Worm (Caenorhabditis elegans) whole organism, L4 larva: ENCODE results near the gene fcmt-1.
A peak's percentile ranks its signal among the peaks of the same experiment; 100 is the strongest.

Source experiments
- F37D6.2 ChIP-seq: sonication (generic microtip); optimal IDR thresholded peaks from 2 replicates; lab custom pipeline; 2016; ENCODE audit warnings: mild to moderate bottlenecking, missing genetic modification characterization, missing compliant biosample characterization
- F49E8.2 ChIP-seq: sonication (generic microtip); optimal IDR thresholded peaks from 2 replicates; lab custom pipeline; 2016; ENCODE audit warnings: missing compliant biosample characterization, mild to moderate bottlenecking, missing genetic modification characterization, borderline replicate concordance
- Y105C5A.15 ChIP-seq: fragments of 200-800 bp; sonication (Bioruptor generic); IDR thresholded peaks from 2 replicates; pipeline ENCODE4 v1.3.6; 2022; ENCODE audit warnings: missing genetic modification characterization, missing compliant biosample characterization
- Y48G9A.11 ChIP-seq: fragments of 200-800 bp; sonication (Bioruptor generic); IDR thresholded peaks from 2 replicates; pipeline ENCODE4 v1.3.6; 2022; ENCODE audit warnings: missing genetic modification reagents, missing genetic modification characterization, missing compliant biosample characterization
- Y5F2A.4 ChIP-seq: fragments of 200-800 bp; sonication (Bioruptor generic); optimal IDR thresholded peaks from 2 replicates; lab custom pipeline; 2018; ENCODE audit warnings: mild to moderate bottlenecking, missing genetic modification characterization, missing compliant biosample characterization
- ZK337.2 ChIP-seq: fragments of 200-800 bp; sonication (Bioruptor generic); IDR thresholded peaks from 2 replicates; pipeline ENCODE4 v1.3.6; 2022; ENCODE audit warnings: missing genetic modification reagents, missing genetic modification characterization, missing compliant biosample characterization
- ZK546.5 ChIP-seq, 2 experiments: sonication (generic microtip); optimal IDR thresholded peaks; 2 replicates each; lab custom pipeline; 2017; ENCODE audit warnings: missing biosample characterization in 2 of 2, missing genetic modification characterization in 2 of 2
- aha-1 ChIP-seq: fragments of 150-350 bp; peaks from one replicate; lab custom pipeline; 2014; ENCODE audit warnings: missing biosample characterization, missing genetic modification characterization
- arid-1 ChIP-seq: fragments of 200-800 bp; sonication (Bioruptor generic); conservative IDR thresholded peaks from 2 replicates; pipeline ENCODE4 v1.3.6; 2022; ENCODE audit warnings: missing genetic modification reagents, missing genetic modification characterization, missing compliant biosample characterization
- ceh-20 ChIP-seq: fragments of 200-800 bp; sonication (Bioruptor generic); IDR thresholded peaks from 2 replicates; pipeline ENCODE4 v1.3.6; 2022; ENCODE audit warnings: missing genetic modification reagents, missing genetic modification characterization, missing compliant biosample characterization
- ceh-32 ChIP-seq: sonication (generic microtip); optimal IDR thresholded peaks from 2 replicates; lab custom pipeline; 2016; ENCODE audit warnings: mild to moderate bottlenecking, missing genetic modification characterization, missing compliant biosample characterization; ENCODE audit not compliant: poor library complexity
- ceh-62 ChIP-seq: sonication (generic microtip); optimal IDR thresholded peaks from 2 replicates; lab custom pipeline; 2017; ENCODE audit warnings: missing biosample characterization, missing genetic modification characterization
- ces-1 ChIP-seq: fragments of 150-350 bp; sonication (generic microtip); optimal IDR thresholded peaks from 4 replicates; lab custom pipeline; 2014; ENCODE audit warnings: missing biosample characterization, missing genetic modification reagents, missing genetic modification characterization
- ctbp-1 ChIP-seq: fragments of 200-800 bp; sonication (Bioruptor generic); IDR thresholded peaks from 2 replicates; pipeline ENCODE4 v1.3.6; 2022; ENCODE audit warnings: missing genetic modification reagents, missing genetic modification characterization, missing compliant biosample characterization
- daf-12 ChIP-seq: fragments of 150-350 bp; optimal IDR thresholded peaks from 2 replicates; lab custom pipeline; 2014; ENCODE audit warnings: missing biosample characterization, missing genetic modification reagents, missing genetic modification characterization
- daf-19 ChIP-seq: fragments of 200-800 bp; sonication (Bioruptor generic); conservative IDR thresholded peaks from 2 replicates; pipeline ENCODE4 v1.3.6; 2022; ENCODE audit warnings: missing genetic modification characterization, missing compliant biosample characterization
- dmd-8 ChIP-seq: fragments of 200-800 bp; sonication (Bioruptor generic); IDR thresholded peaks from 2 replicates; pipeline ENCODE4 v1.3.6; 2022; ENCODE audit warnings: missing genetic modification characterization, missing compliant biosample characterization
- dve-1 ChIP-seq: sonication (generic microtip); optimal IDR thresholded peaks from 2 replicates; lab custom pipeline; 2017; ENCODE audit warnings: antibody characterized with exemption, mild to moderate bottlenecking, missing genetic modification characterization, missing compliant biosample characterization; ENCODE audit not compliant: insufficient read depth
- egl-27 ChIP-seq: sonication (generic microtip); optimal IDR thresholded peaks from 3 replicates; lab custom pipeline; 2017; ENCODE audit warnings: missing biosample characterization, missing genetic modification reagents, missing genetic modification characterization
- fos-1 ChIP-seq: fragments of 150-350 bp; optimal IDR thresholded peaks from 2 replicates; lab custom pipeline; 2014; ENCODE audit warnings: missing biosample characterization, missing genetic modification characterization
- hif-1 ChIP-seq, 2 experiments: sonication (generic microtip); optimal IDR thresholded peaks; 2 replicates each; lab custom pipeline; 2016 to 2017; ENCODE audit warnings: missing compliant biosample characterization in 2 of 2, missing genetic modification characterization in 2 of 2, missing genetic modification reagents in 2 of 2, missing genotype in 2 of 2, mild to moderate bottlenecking in 1 of 2
- hlh-30 ChIP-seq: sonication (generic microtip); optimal IDR thresholded peaks from 2 replicates; lab custom pipeline; 2017; ENCODE audit warnings: antibody characterized with exemption, mild to moderate bottlenecking, missing genetic modification characterization, missing compliant biosample characterization; ENCODE audit not compliant: insufficient read depth
- hmg-1.1 ChIP-seq: fragments of 200-800 bp; sonication (Bioruptor generic); IDR thresholded peaks from 2 replicates; pipeline ENCODE4 v1.3.6; 2022; ENCODE audit warnings: missing genetic modification reagents, missing genetic modification characterization, missing compliant biosample characterization
- lin-1 ChIP-seq: fragments of 200-800 bp; sonication (Bioruptor generic); IDR thresholded peaks from 2 replicates; pipeline ENCODE4 v1.3.6; 2022; ENCODE audit warnings: missing genetic modification reagents, missing genetic modification characterization, missing compliant biosample characterization
- lin-38 ChIP-seq: fragments of 200-800 bp; sonication (Bioruptor generic); IDR thresholded peaks from 2 replicates; pipeline ENCODE4 v1.3.6; 2022; ENCODE audit warnings: missing genetic modification reagents, missing genetic modification characterization, missing compliant biosample characterization
- lir-3 ChIP-seq: sonication (generic microtip); optimal IDR thresholded peaks from 2 replicates; lab custom pipeline; 2016; ENCODE audit warnings: mild to moderate bottlenecking, missing genetic modification characterization, missing compliant biosample characterization
- lsy-2 ChIP-seq, 2 experiments: fragments of 150-350 bp in 1 of 2; sonication (generic microtip) in 1 of 2; optimal IDR thresholded peaks; 2 replicates each; lab custom pipeline; 2014 to 2017; ENCODE audit warnings: missing biosample characterization in 2 of 2, missing genetic modification characterization in 2 of 2
- mes-2 ChIP-seq: sonication (generic microtip); optimal IDR thresholded peaks from 2 replicates; lab custom pipeline; 2016; ENCODE audit warnings: missing genotype, mild to moderate bottlenecking, missing genetic modification characterization, missing compliant biosample characterization; ENCODE audit not compliant: poor library complexity, severe bottlenecking
- nhr-237 ChIP-seq: sonication (generic microtip); optimal IDR thresholded peaks from 2 replicates; lab custom pipeline; 2017; ENCODE audit warnings: missing biosample characterization, missing genetic modification characterization
- nhr-25 ChIP-seq: sonication (generic microtip); optimal IDR thresholded peaks from 2 replicates; lab custom pipeline; 2017; ENCODE audit warnings: missing genetic modification characterization, mild to moderate bottlenecking, missing compliant biosample characterization, antibody characterized with exemption, moderate library complexity, borderline replicate concordance; ENCODE audit not compliant: insufficient read depth
- nhr-42 ChIP-seq: fragments of 200-800 bp; sonication (Bioruptor generic); IDR thresholded peaks from 2 replicates; pipeline ENCODE4 v1.3.6; 2022; ENCODE audit warnings: missing genetic modification characterization, missing compliant biosample characterization
- rbr-2 ChIP-seq: sonication (generic microtip); optimal IDR thresholded peaks from 2 replicates; lab custom pipeline; 2016; ENCODE audit warnings: missing genotype, missing genetic modification characterization, missing compliant biosample characterization
- saeg-2 ChIP-seq: fragments of 200-800 bp; sonication (Bioruptor generic); IDR thresholded peaks from 2 replicates; pipeline ENCODE4 v1.3.6; 2022; ENCODE audit warnings: missing genetic modification reagents, missing genetic modification characterization, missing compliant biosample characterization
- snpc-1.2 ChIP-seq: fragments of 200-800 bp; sonication (Bioruptor generic); IDR thresholded peaks from 2 replicates; pipeline ENCODE4 v1.3.6; 2022; ENCODE audit warnings: missing genetic modification reagents, missing genetic modification characterization, missing compliant biosample characterization
- snpc-4 ChIP-seq: fragments of 150-350 bp; optimal IDR thresholded peaks from 2 replicates; lab custom pipeline; 2014; ENCODE audit warnings: missing biosample characterization, missing genetic modification characterization
- spr-1 ChIP-seq: sonication (generic microtip); optimal IDR thresholded peaks from 2 replicates; lab custom pipeline; 2016; ENCODE audit warnings: mild to moderate bottlenecking, missing genetic modification characterization, missing compliant biosample characterization
- tra-1 ChIP-seq: fragments of 200-800 bp; sonication (Bioruptor generic); IDR thresholded peaks from 2 replicates; pipeline ENCODE4 v1.3.6; 2022; ENCODE audit warnings: missing genetic modification reagents, missing genetic modification characterization, missing compliant biosample characterization
- unc-130 ChIP-seq: sonication (generic microtip); optimal IDR thresholded peaks from 2 replicates; lab custom pipeline; 2016; ENCODE audit warnings: missing genetic modification reagents, missing genetic modification characterization, missing compliant biosample characterization
- zag-1 ChIP-seq: fragments of 150-350 bp; optimal IDR thresholded peaks from 2 replicates; lab custom pipeline; 2014; ENCODE audit warnings: missing biosample characterization, missing genetic modification characterization
- zfp-3 ChIP-seq: fragments of 200-800 bp; sonication (Bioruptor generic); conservative IDR thresholded peaks from 2 replicates; pipeline ENCODE4 v1.3.6; 2022; ENCODE audit warnings: missing genetic modification reagents, missing genetic modification characterization, missing compliant biosample characterization
- zip-11 ChIP-seq: fragments of 200-800 bp; sonication (Bioruptor generic); IDR thresholded peaks from 2 replicates; pipeline ENCODE4 v1.3.6; 2022; ENCODE audit warnings: missing genetic modification characterization, missing compliant biosample characterization
- ztf-11 ChIP-seq: fragments of 150-350 bp; optimal IDR thresholded peaks from 2 replicates; lab custom pipeline; 2014; ENCODE audit warnings: missing biosample characterization, missing genetic modification characterization

fcmt-1 gene

ce11 chrII:11731174-11731724 lies 21.9 kb upstream of the fcmt-1 start (continued):
- TF ChIP-seq rbr-2 (tag; lab: Kevin White, UChicago) = peak; percentile 21
- TF ChIP-seq lin-1 (GFP tag; lab: Robert Waterston, UW) = no peak
- no peak for TF ChIP-seq nhr-237
- no peak for TF ChIP-seq snpc-4
- TF ChIP-seq lir-3 (tag; lab: Kevin White, UChicago) = no peak
- TF ChIP-seq unc-130 (GFP tag; lab: Kevin White, UChicago) = no peak
- no peak for TF ChIP-seq ZK337.2 (GFP tag; lab: Robert Waterston, UW)
- no peak for TF ChIP-seq hmg-1.1 (GFP tag; lab: Robert Waterston, UW)
- no peak for TF ChIP-seq Y48G9A.11 (GFP tag; lab: Robert Waterston, UW)
- no peak for TF ChIP-seq dmd-8 (GFP tag; lab: Robert Waterston, UW)
- no peak for TF ChIP-seq hif-1 (tag; optimal IDR thresholded peaks at IDR 0.05; lab: Kevin White, UChicago)
- no peak for TF ChIP-seq egl-27 (tag; lab: Kevin White, UChicago)
- no peak for TF ChIP-seq Y5F2A.4 (GFP tag; lab: Kevin White, UChicago)
- peak; percentile 11 for TF ChIP-seq mes-2 (tag; lab: Kevin White, UChicago)
- no peak for TF ChIP-seq F49E8.2
- no peak for TF ChIP-seq ZK546.5 (tag; optimal IDR thresholded peaks at IDR 0.05; lab: Kevin White, UChicago)
- TF ChIP-seq nhr-25 (tag; lab: Kevin White, UChicago) = no peak
- TF ChIP-seq lsy-2 (tag; optimal IDR thresholded peaks at IDR 0.05; lab: Kevin White, UChicago) = no peak
- no peak for TF ChIP-seq daf-19 (GFP tag; lab: Robert Waterston, UW)
- peak; percentile 65 for TF ChIP-seq lin-38
- no peak for TF ChIP-seq ctbp-1 (GFP tag; lab: Robert Waterston, UW)
- TF ChIP-seq fos-1 (tag; lab: Kevin White, UChicago) = no peak
- TF ChIP-seq Y105C5A.15 = no peak
- TF ChIP-seq nhr-42 (GFP tag; lab: Robert Waterston, UW) = 0 out of 2 replicates have a peak, but pooled peaks have one; percentile 51
- no peak for TF ChIP-seq zip-11 (GFP tag; lab: Robert Waterston, UW)
- TF ChIP-seq hlh-30 = no peak
- TF ChIP-seq F37D6.2 = no peak
- no peak for TF ChIP-seq ceh-32 (tag; lab: Kevin White, UChicago)
- no peak for TF ChIP-seq snpc-1.2 (GFP tag; lab: Robert Waterston, UW)
- no peak for TF ChIP-seq ztf-11 (tag; lab: Kevin White, UChicago)
- peak; percentile 82 for TF ChIP-seq spr-1
- TF ChIP-seq arid-1 (GFP tag; lab: Robert Waterston, UW) = 0 out of 2 replicates have a peak, but pooled peaks have one; percentile 23
- TF ChIP-seq zag-1 (tag; lab: Kevin White, UChicago) = no peak
- peak; percentile 16 for TF ChIP-seq dve-1 (tag; lab: Kevin White, UChicago)
- TF ChIP-seq aha-1 (tag; lab: Kevin White, UChicago) = peak; percentile 81
- peak; percentile 78; the same call in 1 of the 2 replicates for TF ChIP-seq zfp-3 (GFP tag; lab: Robert Waterston, UW)
- TF ChIP-seq daf-12 (tag; lab: Kevin White, UChicago) = no peak
- TF ChIP-seq ces-1 (GFP tag; lab: Kevin White, UChicago) = no peak
- no peak for TF ChIP-seq ceh-20 (GFP tag; lab: Robert Waterston, UW)
- TF ChIP-seq ceh-62 (tag; lab: Kevin White, UChicago) = no peak
- 0 out of 2 replicates have a peak, but pooled peaks have one; percentile 13 for TF ChIP-seq tra-1 (GFP tag; lab: Robert Waterston, UW)
- TF ChIP-seq saeg-2 = no peak
